Fruit fly (Drosophila melanogaster) whole organism, prepupa: ENCODE data around the gene obst-H.

Experiments used
- CG10669 ChIP-seq: fragments of 200-800 bp; sonication (Bioruptor generic); optimal IDR thresholded peaks from 3 replicates; lab custom pipeline; 2018; ENCODE audit warnings: missing biosample characterization, mild to moderate bottlenecking, missing genetic modification characterization, moderate library complexity
- CG11294 ChIP-seq: fragments of 200-800 bp; sonication (Bioruptor generic); IDR thresholded peaks from 2 replicates; pipeline ENCODE4 v1.3.6; 2022; ENCODE audit warnings: missing biosample characterization, missing genetic modification characterization
- CG11762 ChIP-seq: fragments of 200-800 bp; sonication (Bioruptor generic); optimal IDR thresholded peaks from 3 replicates; lab custom pipeline; 2016; ENCODE audit warnings: missing biosample characterization, missing genetic modification characterization; ENCODE audit not compliant: insufficient read depth
- CG15336 ChIP-seq: fragments of 200-800 bp; sonication (Bioruptor generic); IDR thresholded peaks from 2 replicates; pipeline ENCODE4 v1.3.6; 2022; ENCODE audit warnings: missing biosample characterization, missing genetic modification characterization
- CG1621 ChIP-seq: fragments of 200-800 bp; sonication (Bioruptor generic); optimal IDR thresholded peaks from 3 replicates; lab custom pipeline; 2018; ENCODE audit warnings: missing biosample characterization, mild to moderate bottlenecking, missing genetic modification characterization
- CG3032 ChIP-seq: fragments of 200-800 bp; optimal IDR thresholded peaks from 2 replicates; lab custom pipeline; 2019; ENCODE audit warnings: missing biosample characterization, mild to moderate bottlenecking, missing genetic modification characterization, moderate library complexity
- CG32006 ChIP-seq: fragments of 200-800 bp; sonication (Bioruptor generic); optimal IDR thresholded peaks from 3 replicates; lab custom pipeline; 2017; ENCODE audit warnings: missing biosample characterization, mild to moderate bottlenecking, missing genetic modification characterization
- CG34406 ChIP-seq: fragments of 200-800 bp; sonication (Bioruptor generic); optimal IDR thresholded peaks from 3 replicates; lab custom pipeline; 2016; ENCODE audit warnings: missing biosample characterization, missing genetic modification characterization
- CG3919 ChIP-seq: fragments of 200-800 bp; sonication (Bioruptor generic); optimal IDR thresholded peaks from 3 replicates; lab custom pipeline; 2016; ENCODE audit warnings: missing biosample characterization, missing genetic modification characterization
- CG4318 ChIP-seq: fragments of 200-800 bp; sonication (Bioruptor generic); optimal IDR thresholded peaks from 3 replicates; lab custom pipeline; 2017; ENCODE audit warnings: missing biosample characterization, mild to moderate bottlenecking, missing genetic modification characterization
- CG6163 ChIP-seq: fragments of 200-800 bp; sonication (Bioruptor generic); IDR thresholded peaks from 3 replicates; pipeline ENCODE4 v1.3.6; 2022; ENCODE audit warnings: missing biosample characterization, missing genetic modification characterization
- CG6276 ChIP-seq: fragments of 200-800 bp; sonication (Bioruptor generic); optimal IDR thresholded peaks from 2 replicates; lab custom pipeline; 2017; ENCODE audit warnings: missing biosample characterization, mild to moderate bottlenecking, missing genetic modification characterization
- CG6792 ChIP-seq: fragments of 200-800 bp; sonication (Bioruptor generic); optimal IDR thresholded peaks from 3 replicates; lab custom pipeline; 2016; ENCODE audit warnings: missing biosample characterization, missing genetic modification characterization
- CG6854 ChIP-seq: fragments of 200-800 bp; sonication (Bioruptor generic); optimal IDR thresholded peaks from 2 replicates; lab custom pipeline; 2017; ENCODE audit warnings: missing biosample characterization, mild to moderate bottlenecking, missing genetic modification characterization
- CG7368 ChIP-seq: fragments of 200-800 bp; sonication (Bioruptor generic); optimal IDR thresholded peaks from 3 replicates; lab custom pipeline; 2016; ENCODE audit warnings: missing biosample characterization, missing genetic modification characterization
- CG8119 ChIP-seq: fragments of 200-800 bp; sonication (Bioruptor generic); IDR thresholded peaks from 3 replicates; pipeline ENCODE4 v1.3.6; 2022; ENCODE audit warnings: missing biosample characterization, missing genetic modification characterization
- CG8319 ChIP-seq: fragments of 200-800 bp; sonication (Bioruptor generic); optimal IDR thresholded peaks from 3 replicates; lab custom pipeline; 2016; ENCODE audit warnings: missing biosample characterization, missing genetic modification characterization
- CG9139 ChIP-seq: fragments of 200-800 bp; sonication (Bioruptor generic); optimal IDR thresholded peaks from 3 replicates; lab custom pipeline; 2017; ENCODE audit warnings: missing biosample characterization, mild to moderate bottlenecking, missing genetic modification characterization
- Eip75B ChIP-seq: fragments of 200-800 bp; sonication (Bioruptor generic); optimal IDR thresholded peaks from 3 replicates; lab custom pipeline; 2016; ENCODE audit warnings: missing biosample characterization, missing genetic modification characterization
- Eip78C ChIP-seq: fragments of 200-800 bp; sonication (Bioruptor generic); peaks from one replicate; lab custom pipeline; 2016; ENCODE audit warnings: missing biosample characterization, missing genetic modification characterization
- Eip93F ChIP-seq: fragments of 200-800 bp; sonication (Bioruptor generic); optimal IDR thresholded peaks from 2 replicates; lab custom pipeline; 2016; ENCODE audit warnings: missing biosample characterization, mild to moderate bottlenecking, missing genetic modification characterization
- Ets21C ChIP-seq: fragments of 200-800 bp; sonication (Bioruptor generic); optimal IDR thresholded peaks from 3 replicates; lab custom pipeline; 2016; ENCODE audit warnings: missing biosample characterization, missing genetic modification characterization
- Ets96B ChIP-seq: fragments of 200-800 bp; optimal IDR thresholded peaks from 2 replicates; lab custom pipeline; 2019; ENCODE audit warnings: missing biosample characterization, mild to moderate bottlenecking, missing genetic modification characterization, moderate library complexity
- Gug ChIP-seq: fragments of 200-800 bp; sonication (Bioruptor generic); IDR thresholded peaks from 2 replicates; pipeline ENCODE4 v1.3.6; 2022; ENCODE audit warnings: missing biosample characterization, missing genetic modification characterization
- Hr38 ChIP-seq: sonication (Bioruptor generic); optimal IDR thresholded peaks from 2 replicates; lab custom pipeline; 2016; ENCODE audit warnings: missing biosample characterization, missing genetic modification characterization
- Lpt ChIP-seq: fragments of 200-800 bp; sonication (Bioruptor generic); optimal IDR thresholded peaks from 3 replicates; lab custom pipeline; 2016; ENCODE audit warnings: missing biosample characterization, missing genetic modification characterization
- Met ChIP-seq: fragments of 200-800 bp; sonication (Bioruptor generic); optimal IDR thresholded peaks from 3 replicates; lab custom pipeline; 2016; ENCODE audit warnings: missing biosample characterization, missing genetic modification characterization
- OdsH ChIP-seq: fragments of 200-800 bp; sonication (Bioruptor generic); optimal IDR thresholded peaks from 3 replicates; lab custom pipeline; 2016; ENCODE audit warnings: missing biosample characterization, missing genetic modification characterization
- Smox ChIP-seq: fragments of 200-800 bp; sonication (Bioruptor generic); optimal IDR thresholded peaks from 3 replicates; lab custom pipeline; 2016; ENCODE audit warnings: missing biosample characterization, missing genetic modification characterization
- Sox102F ChIP-seq: fragments of 200-800 bp; sonication (Bioruptor generic); optimal IDR thresholded peaks from 2 replicates; lab custom pipeline; 2016; ENCODE audit warnings: missing biosample characterization, mild to moderate bottlenecking, missing genetic modification characterization
- Sox14 ChIP-seq: fragments of 200-800 bp; sonication (Bioruptor generic); optimal IDR thresholded peaks from 3 replicates; lab custom pipeline; 2016; ENCODE audit warnings: missing biosample characterization, missing genetic modification characterization
- Sox15 ChIP-seq: fragments of 200-800 bp; sonication (Bioruptor generic); optimal IDR thresholded peaks from 3 replicates; lab custom pipeline; 2016; ENCODE audit warnings: missing biosample characterization, missing genetic modification characterization
- achi ChIP-seq: fragments of 200-800 bp; sonication (Bioruptor generic); optimal IDR thresholded peaks from 3 replicates; lab custom pipeline; 2016; ENCODE audit warnings: missing biosample characterization, missing genetic modification characterization
- acj6 ChIP-seq: fragments of 200-800 bp; sonication (Bioruptor generic); optimal IDR thresholded peaks from 3 replicates; lab custom pipeline; 2016; ENCODE audit warnings: missing biosample characterization, missing genetic modification characterization
- eg ChIP-seq: fragments of 200-800 bp; sonication (Bioruptor generic); IDR thresholded peaks from 3 replicates; pipeline ENCODE4 v1.3.6; 2022; ENCODE audit warnings: missing biosample characterization, missing genetic modification characterization
- esn ChIP-seq: fragments of 200-800 bp; sonication (Bioruptor generic); optimal IDR thresholded peaks from 2 replicates; lab custom pipeline; 2016; ENCODE audit warnings: missing biosample characterization, mild to moderate bottlenecking, missing genetic modification characterization, moderate library complexity
- fd59A ChIP-seq: fragments of 200-800 bp; sonication (Bioruptor generic); optimal IDR thresholded peaks from 2 replicates; lab custom pipeline; 2017; ENCODE audit warnings: missing biosample characterization, mild to moderate bottlenecking, missing genetic modification characterization, missing genetic modification reagents
- lz ChIP-seq: fragments of 200-800 bp; sonication (Bioruptor generic); optimal IDR thresholded peaks from 3 replicates; lab custom pipeline; 2016; ENCODE audit warnings: missing biosample characterization, missing genetic modification characterization
- salr ChIP-seq, 2 experiments: fragments of 200-800 bp; sonication (Bioruptor generic); optimal IDR thresholded peaks; 3 replicates each; lab custom pipeline; 2016 to 2018; ENCODE audit warnings: missing biosample characterization in 2 of 2, missing genetic modification characterization in 2 of 2, mild to moderate bottlenecking in 1 of 2
- spab ChIP-seq: fragments of 200-800 bp; sonication (Bioruptor generic); optimal IDR thresholded peaks from 2 replicates; lab custom pipeline; 2017; ENCODE audit warnings: missing biosample characterization, mild to moderate bottlenecking, missing genetic modification characterization, missing genetic modification reagents

Gene obst-H

DNA sequence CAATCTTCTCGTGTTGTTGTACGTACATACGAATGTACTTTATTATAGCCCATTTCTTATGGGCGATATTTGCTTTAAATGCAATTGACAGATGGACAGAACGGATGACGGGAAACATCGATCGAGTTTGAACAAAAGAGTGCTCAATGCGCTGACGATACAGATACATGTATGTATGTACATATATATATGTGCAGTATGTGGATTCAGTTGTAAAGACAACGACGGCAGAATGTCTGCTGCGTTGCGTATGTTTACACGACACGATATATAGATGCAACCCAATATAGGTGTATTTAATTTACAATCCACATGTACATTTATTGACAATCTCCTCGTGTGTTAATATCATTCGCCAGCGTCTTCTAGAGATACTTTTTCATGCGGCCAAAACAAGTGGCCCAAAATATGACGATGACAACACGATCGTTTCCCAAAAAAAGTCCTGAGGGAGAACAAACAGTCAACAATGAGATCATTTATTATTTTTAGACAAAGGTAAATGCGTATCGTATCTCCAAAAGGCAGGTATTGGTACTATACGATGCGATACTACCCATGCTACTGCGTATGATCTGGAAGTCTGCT is 1.7 kb upstream of the obst-H start (continued):
- TF ChIP-seq CG10669 (GFP tag; lab: Kevin White, UChicago), result no peak
- TF ChIP-seq Met, result no peak
- TF ChIP-seq Gug (GFP tag; lab: Robert Waterston, UW), result no peak
- peak; percentile 65 for TF ChIP-seq Eip78C (GFP tag; lab: Kevin White, UChicago)
- TF ChIP-seq CG6163, result no peak
- no peak for TF ChIP-seq Lpt (GFP tag; lab: Kevin White, UChicago)
- TF ChIP-seq spab, result no peak
- TF ChIP-seq OdsH (GFP tag; lab: Kevin White, UChicago), result no peak
- peak; percentile 0 for TF ChIP-seq Sox14 (GFP tag; lab: Kevin White, UChicago)
- TF ChIP-seq esn, result no peak
- no peak for TF ChIP-seq CG6792 (GFP tag; lab: Kevin White, UChicago)
- TF ChIP-seq Sox102F (GFP tag; lab: Kevin White, UChicago), result no peak
- no peak for TF ChIP-seq CG1621 (tag; lab: Kevin White, UChicago)
- no peak for TF ChIP-seq CG15336 (GFP tag; lab: Robert Waterston, UW)
- TF ChIP-seq salr (GFP tag; optimal IDR thresholded peaks at IDR 0.05; lab: Kevin White, UChicago), result no peak
- no peak for TF ChIP-seq CG9139 (GFP tag; lab: Kevin White, UChicago)
- TF ChIP-seq CG6276 (GFP tag; lab: Kevin White, UChicago), result no peak
- no peak for TF ChIP-seq lz
- TF ChIP-seq CG4318, result no peak
- no peak for TF ChIP-seq Hr38
- no peak for TF ChIP-seq CG34406
- no peak for TF ChIP-seq fd59A (GFP tag; lab: Kevin White, UChicago)
- TF ChIP-seq CG7368 (GFP tag; lab: Kevin White, UChicago), result no peak
- TF ChIP-seq Smox (GFP tag; lab: Kevin White, UChicago), result no peak
- no peak for TF ChIP-seq CG8119
- no peak for TF ChIP-seq Eip93F
- TF ChIP-seq Eip75B (GFP tag; lab: Kevin White, UChicago), result no peak
- no peak for TF ChIP-seq acj6 (GFP tag; lab: Kevin White, UChicago)
- no peak for TF ChIP-seq CG32006 (GFP tag; lab: Kevin White, UChicago)
- TF ChIP-seq CG3919, result peak; percentile 10
- TF ChIP-seq Ets21C, result no peak
- TF ChIP-seq CG11294 (GFP tag; lab: Robert Waterston, UW), result no peak
- TF ChIP-seq Ets96B (tag; lab: Kevin White, UChicago), result no peak
- TF ChIP-seq eg (GFP tag; lab: Robert Waterston, UW), result no peak
- TF ChIP-seq Sox15 (GFP tag; lab: Kevin White, UChicago), result no peak
- no peak for TF ChIP-seq CG11762

DNA sequence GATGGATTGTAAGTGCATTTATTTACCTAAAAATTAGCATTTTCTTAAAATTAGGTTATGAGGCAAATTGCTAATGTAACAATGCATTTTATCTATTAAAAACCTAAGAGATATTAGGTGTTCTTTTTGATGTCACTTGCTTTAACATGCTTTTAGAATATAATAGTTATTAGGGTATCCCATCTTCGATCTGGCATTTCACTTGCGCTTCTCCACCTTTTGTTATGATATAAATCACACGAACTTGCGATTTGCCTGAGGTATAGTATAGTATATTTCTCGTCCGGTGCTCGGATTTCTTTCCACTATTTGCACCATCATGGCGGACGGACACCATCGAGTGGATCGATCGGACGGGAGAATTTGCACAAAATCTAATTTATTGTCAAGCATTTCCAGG is 1.0 kb upstream of the obst-H start:
- TF ChIP-seq OdsH (GFP tag; lab: Kevin White, UChicago) (no peak), CG7368 (GFP tag; lab: Kevin White, UChicago) (no peak), Gug (GFP tag; lab: Robert Waterston, UW) (no peak), CG34406 (no peak), eg (GFP tag; lab: Robert Waterston, UW) (no peak), CG8119 (no peak), CG6854 (GFP tag; lab: Kevin White, UChicago) (no peak), Eip75B (GFP tag; lab: Kevin White, UChicago) (no peak), CG11762 (no peak), achi (GFP tag; lab: Kevin White, UChicago) (no peak), CG8319 (no peak), CG3032 (no peak), CG3919 (no peak), fd59A (GFP tag; lab: Kevin White, UChicago) (no peak), Ets21C (no peak)

DNA sequence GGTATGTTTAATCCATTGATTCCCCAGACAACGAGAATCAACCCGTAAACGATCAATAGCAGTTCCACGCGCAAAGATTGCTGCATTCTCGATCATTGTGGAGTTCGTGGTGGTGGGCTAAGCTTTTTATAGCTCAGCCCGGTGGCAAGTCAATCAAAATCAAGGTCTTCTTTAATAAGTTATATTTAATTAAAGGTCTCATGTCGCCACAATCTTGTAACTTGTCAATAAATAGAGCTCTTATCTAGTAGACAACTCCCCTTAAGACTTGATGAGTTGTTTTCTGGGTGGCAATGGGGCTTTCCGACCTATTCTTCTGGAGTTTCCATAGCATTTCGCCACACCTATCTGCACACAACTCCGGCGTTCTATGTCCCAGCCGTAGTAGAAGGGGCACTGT is 947 bp downstream of the obst-H start, which contains the start of gene CG42728:
Gene CG42728 (minus strand): TSS at position 101 of the 400 bp plus-strand sequence.
- TF ChIP-seq Ets21C, result no peak
- TF ChIP-seq CG6276 (GFP tag; lab: Kevin White, UChicago), result no peak
- no peak for TF ChIP-seq spab
- TF ChIP-seq Smox (GFP tag; lab: Kevin White, UChicago), result no peak
- TF ChIP-seq CG34406, result no peak
- TF ChIP-seq Lpt (GFP tag; lab: Kevin White, UChicago), result no peak
- no peak for TF ChIP-seq CG1621 (tag; lab: Kevin White, UChicago)
- no peak for TF ChIP-seq achi (GFP tag; lab: Kevin White, UChicago)
- TF ChIP-seq CG3032, result no peak
- TF ChIP-seq CG11294 (GFP tag; lab: Robert Waterston, UW), result no peak
- no peak for TF ChIP-seq CG11762
- no peak for TF ChIP-seq CG8119
